Fruit fly (Drosophila melanogaster): Measurements from ENCODE around the gene RnpS1.
A peak's percentile ranks its signal among the peaks of the same experiment; 100 is the strongest.

Gene RnpS1

DNA sequence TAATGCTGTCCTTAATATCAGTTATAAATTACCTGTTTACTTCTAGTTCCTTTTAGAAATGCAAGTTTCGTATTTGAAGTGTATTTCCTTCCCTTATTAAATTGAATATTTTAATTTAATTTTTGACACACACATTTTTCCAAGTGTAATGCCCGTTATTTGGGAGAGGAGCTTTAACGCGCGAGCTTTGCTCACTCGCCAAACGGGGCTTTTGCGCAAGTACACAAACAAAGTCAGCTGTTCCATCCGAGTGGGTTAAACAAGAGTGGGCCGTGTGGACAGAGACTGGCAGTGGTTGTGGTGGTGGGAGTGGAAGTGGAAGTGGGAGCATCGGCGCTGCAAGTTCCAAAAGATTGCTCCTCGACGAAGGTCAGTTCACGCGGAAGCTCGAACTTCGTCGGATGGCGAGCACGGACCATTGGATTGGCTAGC is 29.3 kb downstream of the RnpS1 start, which contains the start of gene CG8301 (continued):
- TF ChIP-seq wek (GFP tag; optimal IDR thresholded peaks at IDR 0.05) (no peak), CG18011 (GFP tag; optimal IDR thresholded peaks at IDR 0.05) (no peak), CG9797 (GFP tag; optimal IDR thresholded peaks at IDR 0.05) (no peak), CG18619 (GFP tag; optimal IDR thresholded peaks at IDR 0.05) (no peak), shn (GFP tag; optimal IDR thresholded peaks at IDR 0.05) (no peak), crol (GFP tag; IDR thresholded peaks at IDR 0.05) (peak; percentile 13; the same call in 1 of the 2 replicates), grn (GFP tag; optimal IDR thresholded peaks at IDR 0.05) (no peak), HmgD (GFP tag; optimal IDR thresholded peaks at IDR 0.05) (no peak), dm (GFP tag; optimal IDR thresholded peaks at IDR 0.05) (no peak), lov (optimal IDR thresholded peaks at IDR 0.05) (no peak), lov (GFP tag; IDR thresholded peaks at IDR 0.05) (no peak), Elba2 (GFP tag; optimal IDR thresholded peaks at IDR 0.05) (no peak), CG10321 (GFP tag; IDR thresholded peaks at IDR 0.05) (no peak), CG5180 (GFP tag; optimal IDR thresholded peaks at IDR 0.05) (peak; percentile 20), zfh1 (GFP tag; IDR thresholded peaks at IDR 0.05) (no peak), Deaf1 (tag; optimal IDR thresholded peaks at IDR 0.05) (peak; percentile 77), CG7786 (GFP tag; optimal IDR thresholded peaks at IDR 0.05) (no peak), slou (GFP tag; optimal IDR thresholded peaks at IDR 0.05) (no peak), CG6854 (GFP tag; optimal IDR thresholded peaks at IDR 0.05) (no peak), kni (GFP tag; optimal IDR thresholded peaks at IDR 0.05) (no peak), pfk (GFP tag; optimal IDR thresholded peaks at IDR 0.05) (no peak), CG6813 (GFP tag; optimal IDR thresholded peaks at IDR 0.05) (no peak), CG4424 (GFP tag; optimal IDR thresholded peaks at IDR 0.05) (no peak), CG16779 (GFP tag; IDR thresholded peaks at IDR 0.05) (peak; percentile 69; the same call in 1 of the 2 replicates), pan (optimal IDR thresholded peaks at IDR 0.05) (no peak), pan (GFP tag; optimal IDR thresholded peaks at IDR 0.05 in 1 of 2, IDR thresholded peaks at IDR 0.05 in 1 of 2) (peak in 1 of 2 experiments; percentile 40), Awh (GFP tag; IDR thresholded peaks at IDR 0.05) (no peak), CG3407 (GFP tag; optimal IDR thresholded peaks at IDR 0.05) (no peak), CG8281 (tag; optimal IDR thresholded peaks at IDR 0.05) (no peak), CG13894 (tag; optimal IDR thresholded peaks at IDR 0.05) (no peak), CG7372 (GFP tag; IDR thresholded peaks at IDR 0.05) (no peak), CG8478 (optimal IDR thresholded peaks at IDR 0.05) (no peak), Meics (GFP tag; optimal IDR thresholded peaks at IDR 0.05) (peak; percentile 20), wdn (GFP tag; IDR thresholded peaks at IDR 0.05) (no peak), Kr (GFP tag; optimal IDR thresholded peaks at IDR 0.05) (no peak), CoRest (tag; optimal IDR thresholded peaks at IDR 0.05) (peak; percentile 15), CG8388 (GFP tag; optimal IDR thresholded peaks at IDR 0.05) (no peak), pros (GFP tag; optimal IDR thresholded peaks at IDR 0.05) (no peak), Dp (GFP tag; optimal IDR thresholded peaks at IDR 0.05) (no peak), CG6175 (GFP tag; IDR thresholded peaks at IDR 0.05) (no peak), ATbp (GFP tag; optimal IDR thresholded peaks at IDR 0.05) (peak; percentile 1), CG15696 (tag; optimal IDR thresholded peaks at IDR 0.05) (no peak), CG11456 (GFP tag; IDR thresholded peaks at IDR 0.05) (no peak), NK7.1 (GFP tag; optimal IDR thresholded peaks at IDR 0.05) (no peak), CG10979 (tag; optimal IDR thresholded peaks at IDR 0.05) (peak; percentile 9), pita (GFP tag; optimal IDR thresholded peaks at IDR 0.05) (no peak), esg (GFP tag; conservative IDR thresholded peaks at IDR 0.05) (no peak), CG4617 (GFP tag; optimal IDR thresholded peaks at IDR 0.05; ENCODE audit: borderline replicate concordance) (no peak), CG15601 (tag; optimal IDR thresholded peaks at IDR 0.05) (no peak), fd3F (GFP tag; optimal IDR thresholded peaks at IDR 0.05) (no peak), CG2116 (GFP tag; optimal IDR thresholded peaks at IDR 0.05) (no peak), CG34224 (GFP tag; IDR thresholded peaks at IDR 0.05; ENCODE audit: partially characterized antibody) (no peak)
